Worm (Caenorhabditis elegans): ENCODE measurements around the gene C35B1.7.

DNA sequence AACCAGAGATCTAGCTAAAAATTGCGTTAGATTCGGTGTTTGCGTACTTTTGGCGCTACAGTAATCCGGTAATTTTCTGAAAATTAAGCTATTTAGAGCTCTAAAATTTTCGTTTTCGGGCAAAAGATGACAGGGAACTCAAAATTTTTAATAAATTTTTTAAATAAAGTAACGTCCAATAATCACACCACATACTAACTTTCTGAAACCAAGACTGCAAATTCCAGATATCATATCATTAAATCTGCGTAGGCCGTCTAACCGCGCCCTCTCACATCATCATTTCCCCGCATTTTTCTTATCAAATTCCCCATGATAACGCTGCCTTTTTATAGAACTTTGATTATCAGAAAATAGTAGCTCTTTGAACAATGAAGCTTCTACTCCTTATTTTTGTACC is 8.6 kb downstream of the C35B1.7 start, which contains the start of gene drd-50:
- TF ChIP-seq dao-5 (tag; optimal IDR thresholded peaks at IDR 0.05) (no peak), W03F9.2 (tag; optimal IDR thresholded peaks at IDR 0.05) (no peak), him-1 (tag; optimal IDR thresholded peaks at IDR 0.05) (no peak)
